Fruit fly (Drosophila melanogaster) ovary, adult (tissue): ENCODE measurements around the gene CG13856.

Experiments used
- CG17801 ChIP-seq: fragments of 200-800 bp; optimal IDR thresholded peaks from 2 replicates; lab custom pipeline; 2019; ENCODE audit warnings: missing biosample characterization, mild to moderate bottlenecking, missing genetic modification characterization, moderate library complexity; ENCODE audit not compliant: partially characterized antibody

CG13856 gene

DNA sequence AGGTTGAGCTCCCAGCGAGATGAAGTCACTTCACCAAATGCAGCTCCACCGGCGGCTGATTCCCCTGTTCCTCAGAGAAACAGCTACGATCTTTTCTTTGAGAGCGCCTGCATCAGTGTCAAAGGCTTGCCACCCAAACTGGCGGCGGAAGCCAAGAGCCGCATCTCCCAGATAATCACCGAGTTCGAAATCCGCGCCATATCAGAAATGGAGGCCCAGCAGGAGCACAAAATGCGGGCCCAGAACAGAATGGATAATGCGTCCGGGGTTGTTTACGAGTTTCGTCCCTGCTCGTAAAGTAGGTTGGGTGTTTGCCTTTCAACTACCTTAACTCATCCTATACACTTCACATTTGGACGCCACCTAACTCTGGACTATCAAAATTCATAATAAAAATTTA lies 20.7 kb upstream of the CG13856 start, which contains the start of gene Gpdh3:
Gpdh3 (plus strand) TSS at position 301 of the 400 bp plus-strand sequence.
- TF ChIP-seq CG17801 (GFP tag; lab: Kevin White, UChicago), result no peak

DNA sequence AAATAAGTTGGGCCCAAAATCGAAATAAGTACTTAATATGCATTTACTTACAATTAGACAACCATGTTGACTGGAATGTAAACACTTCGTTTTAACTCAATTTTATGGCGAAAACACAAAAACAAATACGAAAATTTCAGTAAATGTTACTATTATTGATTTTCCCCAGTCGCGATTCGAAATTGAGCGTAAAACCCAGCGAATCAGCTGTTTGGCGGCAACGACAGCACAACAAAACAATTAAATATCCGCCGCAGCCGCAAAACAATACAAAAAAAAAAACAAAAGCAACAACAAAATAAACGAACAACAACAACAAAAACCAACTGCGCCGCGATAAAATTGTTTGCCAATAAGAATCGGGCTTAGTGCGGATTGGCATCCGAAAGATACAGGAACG lies 12.8 kb upstream of the CG13856 start, which contains the start of the genes CAH8 and CG7059:
CAH8 (minus strand) TSS at position 101 of the 400 bp plus-strand sequence.
CG7059 (plus strand) TSS at position 167 of the 400 bp plus-strand sequence.
- no peak for TF ChIP-seq CG17801 (GFP tag; lab: Kevin White, UChicago)

DNA sequence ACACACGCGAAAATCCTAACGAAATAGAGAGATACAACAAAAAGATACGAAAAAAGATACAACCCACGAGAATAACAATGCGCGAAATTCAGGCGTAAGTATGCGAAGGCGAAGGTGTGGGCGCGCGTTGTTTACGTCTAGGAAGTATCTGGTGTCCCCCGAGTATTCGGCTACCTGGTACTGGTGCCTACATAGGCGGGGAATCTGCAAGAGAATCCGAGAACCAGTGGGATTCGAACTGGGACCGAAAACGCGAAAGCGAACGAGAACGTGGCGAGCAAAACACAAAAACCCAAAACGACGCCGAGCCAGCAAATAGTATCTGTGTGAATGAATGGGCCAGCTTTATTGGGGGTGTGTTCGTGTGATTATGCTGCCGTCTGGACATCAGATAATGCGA lies 12.3 kb upstream of the CG13856 start:
- no peak for TF ChIP-seq CG17801 (GFP tag; lab: Kevin White, UChicago)

DNA sequence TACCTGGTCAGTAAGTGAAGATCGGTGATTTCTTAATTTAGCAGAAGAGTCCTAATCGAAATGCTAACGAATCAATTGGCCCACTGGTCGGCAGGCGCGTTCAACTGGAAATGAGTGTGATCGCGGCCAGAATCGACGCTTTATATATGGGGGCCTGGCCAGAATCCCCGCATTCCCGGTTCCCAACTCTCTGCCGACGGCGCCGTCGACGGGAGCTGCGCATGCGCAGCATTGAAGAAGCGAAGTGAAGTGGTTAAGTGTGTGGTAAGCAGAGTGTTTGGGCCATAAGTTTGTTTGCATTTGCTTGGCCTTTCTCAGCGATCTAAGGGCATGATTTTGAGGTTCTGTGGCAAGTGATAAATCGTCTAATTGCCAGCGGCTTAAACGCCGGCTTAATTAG lies 8.5 kb upstream of the CG13856 start, which contains the start of gene CG13857:
CG13857 (minus strand) TSS at position 101 of the 400 bp plus-strand sequence.
- TF ChIP-seq CG17801 (GFP tag; lab: Kevin White, UChicago), result no peak

DNA sequence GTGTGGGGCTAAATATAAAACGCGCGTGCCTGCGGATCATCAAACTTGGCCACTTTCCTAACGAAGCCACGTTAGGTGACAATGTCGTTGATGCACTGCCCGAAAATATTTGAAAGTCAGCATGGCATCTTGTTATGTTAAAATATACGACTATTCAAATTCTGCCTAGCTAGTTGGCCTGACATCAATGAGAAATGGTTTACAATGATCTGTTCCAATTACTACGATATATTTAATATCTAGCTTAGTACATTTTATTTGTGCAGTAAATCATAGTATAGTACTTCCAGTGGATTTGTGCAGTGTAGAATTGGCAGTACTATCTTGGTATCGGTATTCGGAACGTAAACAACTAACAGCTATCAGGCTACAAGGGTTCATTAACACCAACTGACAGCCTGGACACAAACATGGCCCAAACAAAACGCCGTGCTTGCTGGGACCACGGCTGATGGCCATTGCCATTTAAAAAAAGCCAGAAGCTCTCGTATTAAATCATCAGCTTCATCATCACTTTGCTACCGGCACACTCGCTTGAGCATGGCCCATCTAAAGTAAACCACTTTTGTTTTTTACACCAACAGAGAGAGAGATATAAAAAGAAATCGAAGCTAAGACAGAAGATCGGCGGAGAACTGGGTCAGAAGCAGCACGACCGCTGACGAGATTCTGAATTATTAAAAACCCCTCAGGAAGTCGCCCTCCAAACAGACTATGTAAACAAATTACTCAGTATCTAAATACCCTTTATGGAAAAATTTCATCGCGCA lies 6.9 kb upstream of the CG13856 start:
- TF ChIP-seq CG17801 (GFP tag; lab: Kevin White, UChicago), result no peak

DNA sequence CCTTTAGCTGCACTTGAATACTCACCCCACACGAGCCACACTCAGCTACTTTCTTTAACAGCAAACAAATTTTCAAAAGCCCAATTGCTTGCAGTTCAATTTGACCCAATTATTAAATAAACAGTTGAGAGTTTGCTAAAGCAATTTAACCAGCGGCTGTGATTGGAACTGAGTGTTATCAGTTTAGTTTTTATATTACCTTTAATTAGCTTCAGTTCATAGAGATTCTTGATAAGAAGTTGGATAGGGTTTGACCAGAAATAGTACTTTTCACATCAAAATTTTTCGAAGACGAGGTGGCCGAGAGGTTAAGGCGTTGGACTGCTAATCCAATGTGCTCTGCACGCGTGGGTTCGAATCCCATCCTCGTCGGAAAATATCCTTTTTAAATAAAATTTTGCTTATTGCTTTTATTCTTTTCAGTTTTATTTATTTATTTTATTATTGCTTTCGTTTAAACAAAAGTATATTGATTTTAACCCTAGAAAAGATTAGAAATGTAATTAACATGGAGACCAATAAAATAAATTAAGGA lies 6.2 kb upstream of the CG13856 start:
- no peak for TF ChIP-seq CG17801 (GFP tag; lab: Kevin White, UChicago)

DNA sequence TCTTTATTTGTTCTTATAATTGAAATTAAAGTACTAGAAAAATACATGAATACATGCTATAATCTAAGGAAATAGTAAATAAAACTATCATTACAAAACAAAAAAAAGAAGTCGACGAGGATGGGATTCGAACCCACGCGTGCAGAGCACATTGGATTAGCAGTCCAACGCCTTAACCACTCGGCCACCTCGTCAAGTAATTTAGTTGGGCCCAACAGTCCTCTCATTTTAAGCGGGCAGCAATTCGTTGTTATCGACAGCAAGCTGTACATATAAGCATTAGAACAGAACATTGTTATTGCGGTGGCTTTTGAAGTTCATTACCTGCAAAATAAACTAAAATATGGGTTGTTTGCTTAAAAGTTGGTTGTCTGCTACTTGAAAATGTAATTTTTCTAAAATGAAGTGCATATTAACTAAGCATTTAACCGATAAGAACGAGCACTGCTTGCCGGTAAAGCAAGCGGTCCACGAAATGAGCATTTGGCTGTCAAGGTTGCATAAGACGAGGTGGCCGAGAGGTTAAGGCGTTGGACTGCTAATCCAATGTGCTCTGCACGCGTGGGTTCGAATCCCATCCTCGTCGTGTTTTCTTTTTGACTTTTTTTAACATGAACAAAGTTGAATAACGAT lies 5.3 kb upstream of the CG13856 start:
- TF ChIP-seq CG17801 (GFP tag; lab: Kevin White, UChicago), result no peak

DNA sequence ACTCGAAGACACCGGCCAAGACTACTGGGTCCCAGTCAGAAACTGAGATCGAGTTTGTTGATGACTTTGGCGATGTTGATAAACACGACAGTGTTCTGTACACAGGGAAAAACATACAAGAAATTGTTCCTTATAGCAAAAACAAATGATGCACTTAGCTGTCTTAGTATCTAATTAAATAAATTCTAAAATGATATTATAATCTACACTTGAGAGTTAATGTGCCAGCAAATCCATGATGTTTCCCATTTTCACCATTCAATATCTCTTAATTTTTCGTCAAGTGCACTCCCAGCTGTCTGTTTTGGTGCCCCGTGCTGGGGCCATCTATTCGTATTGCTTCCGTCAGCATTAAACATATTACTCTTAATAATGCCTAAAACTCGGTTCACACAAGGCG lies 2.2 kb upstream of the CG13856 start:
- TF ChIP-seq CG17801 (GFP tag; lab: Kevin White, UChicago), result no peak

DNA sequence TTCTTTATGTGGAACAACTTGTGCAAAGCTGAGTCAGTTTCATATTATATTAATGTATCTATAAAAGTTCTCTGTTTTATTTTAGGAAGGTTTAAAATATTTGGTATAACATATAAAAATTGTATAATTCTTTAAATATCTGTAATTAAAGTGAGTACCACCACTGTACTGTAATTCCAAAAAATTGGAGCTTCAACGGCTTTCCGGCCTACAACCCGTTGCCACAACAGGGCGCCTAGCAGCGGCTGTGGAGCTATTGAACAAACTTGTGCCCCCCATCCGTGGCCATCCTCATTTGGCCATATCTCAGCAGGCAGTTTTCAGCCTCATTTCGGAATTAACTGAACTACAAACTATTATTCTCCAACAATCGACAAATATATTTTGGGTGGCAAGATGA lies 3.2 kb downstream of the CG13856 start, which contains the start of gene CG13855:
CG13855 (plus strand) TSS at position 301 of the 400 bp plus-strand sequence.
- TF ChIP-seq CG17801 (GFP tag; lab: Kevin White, UChicago), result no peak

DNA sequence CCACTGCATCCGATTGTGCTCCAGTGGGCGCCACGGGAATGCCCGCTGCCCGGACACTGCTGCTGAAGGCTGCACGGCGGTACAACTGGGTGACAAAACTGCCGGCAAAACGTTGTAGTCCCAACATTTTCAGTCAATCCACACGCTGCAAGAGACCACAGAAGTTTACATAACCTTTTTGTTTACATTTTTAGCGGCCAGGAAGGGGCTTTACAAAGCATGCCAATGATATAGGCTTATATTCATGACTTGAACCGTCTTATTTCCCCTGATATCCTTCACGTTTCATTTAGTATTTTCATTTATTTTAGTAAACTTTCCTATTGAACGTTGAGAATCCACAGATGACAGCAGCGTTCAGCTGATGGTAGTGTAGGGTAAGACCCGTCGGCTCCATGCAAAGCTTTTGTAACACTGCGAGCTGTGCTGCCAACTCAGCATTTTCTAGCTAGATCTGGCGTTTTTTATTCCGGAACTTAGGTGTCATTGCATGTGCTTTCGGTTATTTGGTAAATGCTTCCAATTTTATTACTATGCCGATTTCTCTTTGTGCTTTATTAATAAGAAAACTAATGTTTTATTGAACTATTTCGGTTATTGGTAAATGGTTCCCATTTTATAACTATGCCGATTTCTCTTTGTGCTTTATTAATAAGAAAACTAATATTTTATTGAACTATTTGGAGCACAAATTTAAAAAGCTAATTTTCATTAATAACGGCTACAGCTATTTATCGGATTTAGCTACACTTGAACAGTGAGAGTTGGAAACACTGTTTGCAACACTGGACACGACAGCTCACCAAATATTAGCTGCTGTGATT lies 8.3 kb downstream of the CG13856 start, which contains the start of the genes CG13850 and lqfR:
CG13850 (minus strand) TSS at position 379 of the 824 bp plus-strand sequence.
lqfR (plus strand) TSS at position 765 of the 824 bp plus-strand sequence.
- peak; percentile 50 for TF ChIP-seq CG17801 (GFP tag; lab: Kevin White, UChicago)

DNA sequence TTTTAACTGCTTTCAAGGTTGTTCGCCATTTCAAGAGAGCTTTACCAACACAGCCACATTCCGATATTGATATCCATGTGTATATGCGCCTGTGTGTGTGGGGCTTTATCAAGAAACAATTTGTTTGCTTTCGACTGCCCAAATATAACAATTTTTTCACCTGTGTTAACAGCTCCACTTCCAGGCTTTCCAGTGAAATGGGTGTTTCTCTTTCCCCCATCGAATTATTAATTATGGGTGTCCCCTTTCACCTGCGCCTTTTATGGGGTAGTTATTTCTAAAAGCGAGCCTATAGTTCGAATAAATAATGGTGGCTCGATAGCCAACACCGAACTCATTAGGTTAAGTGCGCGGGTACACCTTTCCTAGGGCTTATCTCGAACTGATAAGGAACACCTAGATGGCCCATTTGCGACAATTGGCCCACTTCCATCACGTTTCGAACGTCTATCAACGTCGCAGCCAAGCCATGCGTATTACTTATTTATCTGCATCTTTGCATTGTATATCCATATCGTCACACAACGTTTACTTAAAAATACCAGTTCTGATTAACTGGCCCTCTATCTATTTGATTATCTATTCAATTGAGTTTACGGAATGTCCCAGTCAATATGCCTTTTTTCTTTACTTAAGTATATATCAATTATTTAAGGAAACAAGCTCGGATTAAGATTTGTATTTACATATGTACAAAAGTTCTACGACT lies 9.6 kb downstream of the CG13856 start:
- TF ChIP-seq CG17801 (GFP tag; lab: Kevin White, UChicago), result no peak

DNA sequence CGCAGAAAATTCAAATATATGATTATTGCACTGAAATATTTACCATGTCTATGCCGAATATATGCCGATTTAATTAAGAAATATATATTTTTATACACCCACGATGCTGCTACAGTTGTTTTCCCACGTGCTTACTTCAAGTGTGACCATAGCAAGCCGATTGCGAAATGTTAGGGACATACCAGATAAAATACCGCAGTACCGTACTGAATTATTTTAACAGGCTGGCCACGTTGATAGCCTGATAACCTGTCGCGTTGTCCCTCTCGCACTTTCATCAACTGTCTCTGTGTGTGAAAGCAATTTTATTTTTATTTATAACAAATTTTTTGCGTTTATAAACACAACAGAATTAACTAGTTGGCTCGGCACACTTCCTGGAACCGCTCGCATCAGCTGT lies 18.5 kb downstream of the CG13856 start, which contains the start of the genes Nop56 and mats:
Nop56 (minus strand) TSS at position 158 of the 400 bp plus-strand sequence.
mats (plus strand) TSS at position 251 of the 400 bp plus-strand sequence.
- TF ChIP-seq CG17801 (GFP tag; lab: Kevin White, UChicago), result peak; percentile 59

DNA sequence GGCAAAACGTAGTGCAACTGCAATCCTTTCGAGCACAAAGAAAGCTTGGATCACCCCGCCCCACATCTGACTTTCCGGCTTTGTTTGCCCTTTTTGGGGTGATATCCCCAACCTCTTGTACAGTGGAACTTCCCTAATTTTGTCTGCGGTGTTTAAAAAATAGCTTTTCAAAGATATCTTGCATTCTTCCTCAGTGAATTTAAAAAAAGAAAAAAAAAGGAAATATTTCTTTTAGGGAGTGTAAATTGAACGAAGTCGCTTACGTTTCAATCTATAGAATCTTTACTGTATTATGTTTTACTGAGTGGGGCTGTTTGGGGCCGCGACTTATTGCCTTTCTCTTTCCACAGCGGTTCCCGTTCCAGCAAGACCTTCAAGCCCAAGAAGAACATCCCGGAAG lies 19.2 kb downstream of the CG13856 start:
- TF ChIP-seq CG17801 (GFP tag; lab: Kevin White, UChicago), result peak; percentile 67
